Fruit fly (Drosophila melanogaster): ENCODE results near the gene bgm.

The bgm gene

dm6 chr2L:13963467-13964122, 49.2 kb upstream of the bgm start, which contains the start of gene NimB1:
NimB1 (plus strand) TSS chr2L:13963507.
- TF ChIP-seq Ets65A (GFP tag) (peak; percentile 67), CG14710 (tag; optimal IDR thresholded peaks at IDR 0.05) (no peak), wor (GFP tag; IDR thresholded peaks at IDR 0.05) (no peak), CG5245 (GFP tag; optimal IDR thresholded peaks at IDR 0.05) (no peak)

- peak; percentile 19 for TF ChIP-seq sug (tag; optimal IDR thresholded peaks at IDR 0.05)
- TF ChIP-seq CG10543 (GFP tag; optimal IDR thresholded peaks at IDR 0.05), result peak; percentile 21
- no peak for TF ChIP-seq CG10267 (tag; optimal IDR thresholded peaks at IDR 0.05)
- TF ChIP-seq CG34376 (GFP tag; optimal IDR thresholded peaks at IDR 0.05), result peak; percentile 81
- peak in 1 of 2 experiments; percentile 14 for TF ChIP-seq Pdp1 (GFP tag; optimal IDR thresholded peaks at IDR 0.05)
These were observed 46.0 kb upstream of the bgm start, which contains the start of gene NimB2 for dm6 chr2L:13966732-13967316. NimB2 (minus strand) TSS chr2L:13967018.

dm6 chr2L:13967846-13968350, 44.9 kb upstream of the bgm start, which contains the start of gene NimB3:
NimB3 (minus strand) TSS chr2L:13967985.
- TF ChIP-seq Blimp-1 (GFP tag; optimal IDR thresholded peaks at IDR 0.05) (peak; percentile 15), D19A (tag; optimal IDR thresholded peaks at IDR 0.05) (peak; percentile 24), D19B (GFP tag; optimal IDR thresholded peaks at IDR 0.05) (peak; percentile 51), Mes4 (GFP tag; optimal IDR thresholded peaks at IDR 0.05) (no peak), Drgx (GFP tag; IDR thresholded peaks at IDR 0.05) (0 out of 2 replicates have a peak, but pooled peaks have one; percentile 14), CG6654 (GFP tag; optimal IDR thresholded peaks at IDR 0.05) (no peak)

- TF ChIP-seq CG16813 (GFP tag; IDR thresholded peaks at IDR 0.05; ENCODE audit: partially characterized antibody) (peak; percentile 31; the same call in 1 of the 3 replicates), CG16863 (GFP tag; optimal IDR thresholded peaks at IDR 0.05) (no peak), CG17829 (tag; optimal IDR thresholded peaks at IDR 0.05) (no peak), D19B (GFP tag; optimal IDR thresholded peaks at IDR 0.05) (peak; percentile 76), CG2116 (GFP tag; optimal IDR thresholded peaks at IDR 0.05) (no peak), CG34376 (GFP tag; optimal IDR thresholded peaks at IDR 0.05) (peak; percentile 37)
These were observed 42.9 kb upstream of the bgm start, which contains the start of the genes NimB4 and NimB5 for dm6 chr2L:13969876-13970275. NimB4 (minus strand) TSS chr2L:13969976. NimB5 (plus strand) TSS chr2L:13970177.

dm6 chr2L:13972847-13973246, 40.0 kb upstream of the bgm start, which contains the start of gene He:
He (minus strand) TSS chr2L:13972947.
- TF ChIP-seq vnd (GFP tag; IDR thresholded peaks at IDR 0.05; ENCODE audit: partially characterized antibody) (no peak), lab (GFP tag; optimal IDR thresholded peaks at IDR 0.05) (no peak), ATbp (GFP tag; optimal IDR thresholded peaks at IDR 0.05) (no peak), Hr51 (GFP tag; optimal IDR thresholded peaks at IDR 0.05) (no peak), Ets97D (GFP tag; optimal IDR thresholded peaks at IDR 0.05) (no peak), br (optimal IDR thresholded peaks at IDR 0.05) (no peak), Sox100B (GFP tag; optimal IDR thresholded peaks at IDR 0.05) (no peak), HmgD (GFP tag; optimal IDR thresholded peaks at IDR 0.05) (no peak), trh (GFP tag; optimal IDR thresholded peaks at IDR 0.05) (no peak), CG15514 (GFP tag; optimal IDR thresholded peaks at IDR 0.05) (no peak), CG8281 (tag; optimal IDR thresholded peaks at IDR 0.05) (no peak), Bgb (GFP tag; IDR thresholded peaks at IDR 0.05; ENCODE audit: partially characterized antibody) (no peak), CG1832 (GFP tag; optimal IDR thresholded peaks at IDR 0.05) (no peak), pb (GFP tag; optimal IDR thresholded peaks at IDR 0.05) (no peak)

Data from whole organism, embryonic.